Fruit fly (Drosophila melanogaster) whole organism, adult: ENCODE data around the gene CG6465.

Source experiments
- CG11617 ChIP-seq: fragments of 200-800 bp; sonication (Bioruptor generic); optimal IDR thresholded peaks from 2 replicates; lab custom pipeline; 2017; ENCODE audit warnings: mild to moderate bottlenecking, missing biosample characterization, missing genetic modification reagents, missing genetic modification characterization
- CG12768 ChIP-seq: fragments of 200-800 bp; sonication (Bioruptor generic); optimal IDR thresholded peaks from 2 replicates; lab custom pipeline; 2017; ENCODE audit warnings: missing biosample characterization, missing genetic modification characterization, mild to moderate bottlenecking, moderate library complexity, missing genetic modification reagents
- CG14711 ChIP-seq: fragments of 200-800 bp; sonication (Bioruptor generic); optimal IDR thresholded peaks from 2 replicates; lab custom pipeline; 2018; ENCODE audit warnings: missing biosample characterization, mild to moderate bottlenecking, missing genetic modification characterization, moderate library complexity
- CG1620 ChIP-seq: fragments of 200-800 bp; sonication (Bioruptor generic); optimal IDR thresholded peaks from 2 replicates; lab custom pipeline; 2016; ENCODE audit warnings: missing biosample characterization, missing genetic modification characterization
- CG33017 ChIP-seq: fragments of 200-800 bp; sonication (Bioruptor generic); optimal IDR thresholded peaks from 2 replicates; lab custom pipeline; 2018; ENCODE audit warnings: missing biosample characterization, mild to moderate bottlenecking, missing genetic modification characterization, moderate library complexity
- CG5204 ChIP-seq: fragments of 200-800 bp; sonication (Bioruptor generic); optimal IDR thresholded peaks from 2 replicates; lab custom pipeline; 2016; ENCODE audit warnings: missing biosample characterization, missing genetic modification characterization
- CG7045 ChIP-seq: fragments of 200-800 bp; sonication (Bioruptor generic); optimal IDR thresholded peaks from 2 replicates; lab custom pipeline; 2017; ENCODE audit warnings: missing biosample characterization, mild to moderate bottlenecking, missing genetic modification characterization
- CG7101 ChIP-seq: fragments of 200-800 bp; sonication (Bioruptor generic); optimal IDR thresholded peaks from 2 replicates; lab custom pipeline; 2018; ENCODE audit warnings: missing biosample characterization, mild to moderate bottlenecking, missing genetic modification characterization, moderate library complexity
- Clk ChIP-seq: fragments of 200-800 bp; sonication (Bioruptor generic); optimal IDR thresholded peaks from 2 replicates; lab custom pipeline; 2017; ENCODE audit warnings: missing biosample characterization, missing genetic modification characterization
- Crg-1 ChIP-seq: fragments of 200-800 bp; sonication (Bioruptor generic); optimal IDR thresholded peaks from 2 replicates; lab custom pipeline; 2016; ENCODE audit warnings: missing biosample characterization, missing genetic modification characterization
- Hr96 ChIP-seq: fragments of 200-800 bp; sonication (Bioruptor generic); optimal IDR thresholded peaks from 2 replicates; lab custom pipeline; 2016; ENCODE audit warnings: missing biosample characterization, missing genetic modification characterization
- Mnt ChIP-seq: fragments of 200-800 bp; sonication (Bioruptor generic); optimal IDR thresholded peaks from 2 replicates; lab custom pipeline; 2016; ENCODE audit warnings: missing biosample characterization, mild to moderate bottlenecking, missing genetic modification characterization
- bab1 ChIP-seq: fragments of 200-800 bp; sonication (Bioruptor generic); optimal IDR thresholded peaks from 3 replicates; lab custom pipeline; 2019; ENCODE audit warnings: missing biosample characterization, mild to moderate bottlenecking, missing genetic modification characterization, moderate library complexity
- cic ChIP-seq: fragments of 200-800 bp; sonication (Bioruptor generic); optimal IDR thresholded peaks from 2 replicates; lab custom pipeline; 2017; ENCODE audit warnings: missing biosample characterization, mild to moderate bottlenecking, missing genetic modification characterization, moderate library complexity
- cnc ChIP-seq, 2 experiments: fragments of >200 bp; optimal IDR thresholded peaks; 2 replicates each; lab custom pipeline; 2017
- kay ChIP-seq: fragments of 200-800 bp; sonication (Bioruptor generic); peaks from one replicate; lab custom pipeline; 2016; ENCODE audit warnings: missing biosample characterization, missing genetic modification characterization, borderline replicate concordance
- ovo ChIP-seq: fragments of 200-800 bp; sonication (Bioruptor generic); optimal IDR thresholded peaks from 2 replicates; lab custom pipeline; 2016; ENCODE audit warnings: missing biosample characterization, missing genetic modification characterization
- pad ChIP-seq: fragments of 200-800 bp; sonication (Bioruptor generic); optimal IDR thresholded peaks from 3 replicates; lab custom pipeline; 2017; ENCODE audit warnings: missing biosample characterization, missing genetic modification characterization, mild to moderate bottlenecking, moderate library complexity, missing genetic modification reagents
- tj ChIP-seq: fragments of 200-800 bp; sonication (Bioruptor generic); optimal IDR thresholded peaks from 3 replicates; lab custom pipeline; 2017; ENCODE audit warnings: missing biosample characterization, mild to moderate bottlenecking, missing genetic modification characterization, moderate library complexity
- toe ChIP-seq: fragments of 200-800 bp; sonication (Bioruptor generic); optimal IDR thresholded peaks from 2 replicates; lab custom pipeline; 2016; ENCODE audit warnings: missing biosample characterization, missing genetic modification characterization

The CG6465 gene

dm6 chr3R:10688835-10689234 is 11.8 kb upstream of the CG6465 start:
- TF ChIP-seq cic (GFP tag; lab: Kevin White, UChicago) (no peak), CG11617 (no peak), CG1620 (GFP tag; lab: Kevin White, UChicago) (no peak), tj (GFP tag; lab: Kevin White, UChicago) (no peak), pad (no peak), Crg-1 (GFP tag; lab: Kevin White, UChicago) (no peak)

dm6 chr3R:10688160-10688559 is 11.1 kb upstream of the CG6465 start:
- TF ChIP-seq tj (GFP tag; lab: Kevin White, UChicago) (no peak), cic (GFP tag; lab: Kevin White, UChicago) (no peak), Hr96 (GFP tag; lab: Kevin White, UChicago) (no peak), CG5204 (GFP tag; lab: Kevin White, UChicago) (no peak), toe (no peak), Crg-1 (GFP tag; lab: Kevin White, UChicago) (no peak), CG1620 (GFP tag; lab: Kevin White, UChicago) (no peak), CG7101 (tag; lab: Kevin White, UChicago) (no peak), cnc (optimal IDR thresholded peaks at IDR 0.05; lab: Kevin White, UChicago) (no peak)

- TF ChIP-seq cic (GFP tag; lab: Kevin White, UChicago), result no peak
- TF ChIP-seq kay (GFP tag; lab: Kevin White, UChicago), result no peak
- TF ChIP-seq CG7045 (GFP tag; lab: Kevin White, UChicago), result no peak
- no peak for TF ChIP-seq Mnt
- no peak for TF ChIP-seq Clk (GFP tag; lab: Kevin White, UChicago)
- TF ChIP-seq CG33017 (tag; lab: Kevin White, UChicago), result no peak
- no peak for TF ChIP-seq bab1
- TF ChIP-seq pad, result no peak
- TF ChIP-seq CG11617, result no peak
- no peak for TF ChIP-seq cnc (optimal IDR thresholded peaks at IDR 0.05; lab: Kevin White, UChicago)
- TF ChIP-seq ovo (GFP tag; lab: Kevin White, UChicago), result no peak
- TF ChIP-seq Hr96 (GFP tag; lab: Kevin White, UChicago), result no peak
- no peak for TF ChIP-seq CG12768 (GFP tag; lab: Kevin White, UChicago)
- no peak for TF ChIP-seq CG7101 (tag; lab: Kevin White, UChicago)
- no peak for TF ChIP-seq Crg-1 (GFP tag; lab: Kevin White, UChicago)
Observed at dm6 chr3R:10687312-10687711, 10.3 kb upstream of the CG6465 start.

dm6 chr3R:10686307-10687094 is 9.4 kb upstream of the CG6465 start, which contains the start of gene Skel:
Gene Skel, plus strand, starts transcription at chr3R:10686943.
- TF ChIP-seq bab1 (no peak), cic (GFP tag; lab: Kevin White, UChicago) (no peak), tj (GFP tag; lab: Kevin White, UChicago) (no peak)

dm6 chr3R:10684284-10684683 is 7.2 kb upstream of the CG6465 start:
- no peak for TF ChIP-seq Clk (GFP tag; lab: Kevin White, UChicago)

- TF ChIP-seq kay (GFP tag; lab: Kevin White, UChicago) (no peak), CG33017 (tag; lab: Kevin White, UChicago) (no peak), tj (GFP tag; lab: Kevin White, UChicago) (peak; percentile 29)
Observed at dm6 chr3R:10683226-10683625, 6.2 kb upstream of the CG6465 start.

dm6 chr3R:10681682-10681962 is 4.6 kb upstream of the CG6465 start:
- peak; percentile 90 for TF ChIP-seq pad
- TF ChIP-seq Crg-1 (GFP tag; lab: Kevin White, UChicago), result no peak

dm6 chr3R:10680825-10681681 is 4.0 kb upstream of the CG6465 start, which contains the start of gene Phyhd1:
Gene Phyhd1, minus strand, starts transcription at chr3R:10680925.
- TF ChIP-seq ovo (GFP tag; lab: Kevin White, UChicago), result peak; percentile 78
- peak; percentile 69 for TF ChIP-seq CG7045 (GFP tag; lab: Kevin White, UChicago)
- TF ChIP-seq CG11617, result peak; percentile 65
- TF ChIP-seq Hr96 (GFP tag; lab: Kevin White, UChicago), result peak; percentile 67
- TF ChIP-seq tj (GFP tag; lab: Kevin White, UChicago), result peak; percentile 44
- peak; percentile 90 for TF ChIP-seq bab1
- peak; percentile 92 for TF ChIP-seq cic (GFP tag; lab: Kevin White, UChicago)
- peak; percentile 2 for TF ChIP-seq Crg-1 (GFP tag; lab: Kevin White, UChicago)
- peak; percentile 89 for TF ChIP-seq CG7101 (tag; lab: Kevin White, UChicago)
- TF ChIP-seq Clk (GFP tag; lab: Kevin White, UChicago), result peak; percentile 33
- TF ChIP-seq cnc (optimal IDR thresholded peaks at IDR 0.05; lab: Kevin White, UChicago), result no peak
- TF ChIP-seq CG33017 (tag; lab: Kevin White, UChicago), result peak; percentile 89
- no peak for TF ChIP-seq kay (GFP tag; lab: Kevin White, UChicago)
- peak; percentile 50 for TF ChIP-seq toe
- peak; percentile 71 for TF ChIP-seq CG12768 (GFP tag; lab: Kevin White, UChicago)
- peak; percentile 55 for TF ChIP-seq CG5204 (GFP tag; lab: Kevin White, UChicago)
- TF ChIP-seq Mnt, result peak; percentile 79
- no peak for TF ChIP-seq pad
- TF ChIP-seq CG14711 (tag; lab: Kevin White, UChicago), result peak; percentile 76
- peak; percentile 51 for TF ChIP-seq CG1620 (GFP tag; lab: Kevin White, UChicago)
